Fruit fly (Drosophila melanogaster) ovary, adult (tissue): ENCODE data around the gene gpp.

Source experiments
- CG17801 ChIP-seq: fragments of 200-800 bp; optimal IDR thresholded peaks from 2 replicates; lab custom pipeline; 2019; ENCODE audit warnings: missing biosample characterization, mild to moderate bottlenecking, missing genetic modification characterization, moderate library complexity; ENCODE audit not compliant: partially characterized antibody

Gene gpp

DNA sequence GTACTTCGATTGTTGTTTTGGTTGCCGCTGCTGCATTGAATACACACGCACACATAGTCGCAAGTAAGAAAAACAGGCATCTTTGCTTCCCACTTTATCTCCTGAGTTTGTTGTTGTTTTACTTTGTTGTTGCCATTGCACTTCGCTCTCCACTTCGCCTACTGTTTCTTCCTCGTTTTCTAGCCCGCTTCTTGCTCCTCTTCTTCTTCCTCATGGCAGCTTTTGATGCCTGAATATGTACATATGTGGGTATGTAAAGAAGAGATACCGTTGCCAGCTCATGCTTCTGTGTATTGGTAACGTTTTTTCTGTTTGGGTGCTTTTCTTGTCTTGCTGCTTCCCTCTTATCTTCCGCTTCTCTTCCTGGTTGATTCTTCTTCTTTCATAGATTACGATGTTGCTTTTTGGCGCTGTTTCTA is 2.5 kb downstream of the gpp start:
- no peak for TF ChIP-seq CG17801 (GFP tag; lab: Kevin White, UChicago)

- peak; percentile 16 for TF ChIP-seq CG17801 (GFP tag; lab: Kevin White, UChicago)
These were observed 4.0 kb downstream of the gpp start for dm6 chr3R:6410412-6411225.

- TF ChIP-seq CG17801 (GFP tag; lab: Kevin White, UChicago): no peak
These were observed 5.0 kb downstream of the gpp start for dm6 chr3R:6411454-6412204.

DNA sequence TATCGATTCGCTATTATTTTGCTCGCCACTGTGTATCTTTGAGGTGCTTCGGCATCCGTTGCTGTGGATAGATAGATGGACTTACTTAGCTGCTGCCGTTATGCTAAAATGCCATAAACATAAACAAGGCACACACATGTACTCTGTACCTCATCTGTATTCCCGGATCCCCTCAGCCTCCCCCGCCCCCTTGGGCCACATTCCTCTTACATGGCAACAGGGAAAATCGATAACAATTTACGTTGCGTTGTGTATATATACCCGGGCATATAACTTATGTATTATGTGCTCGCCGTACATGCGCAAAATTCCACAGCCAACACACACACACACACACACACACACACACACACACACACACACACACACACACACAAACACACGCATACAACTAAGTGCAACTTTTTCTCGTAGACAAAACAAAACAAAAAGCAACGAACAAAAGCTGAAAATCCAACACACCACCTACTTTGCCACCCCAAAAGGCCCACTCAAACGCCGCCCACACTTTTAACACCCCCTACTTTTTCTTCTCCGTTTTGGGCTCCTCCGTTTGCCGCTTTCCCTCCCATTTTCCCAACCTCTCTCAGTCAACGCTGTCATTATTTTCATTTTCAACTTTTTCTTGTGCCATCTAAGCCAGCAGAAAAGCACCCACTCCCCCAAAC is 7.2 kb downstream of the gpp start:
- no peak for TF ChIP-seq CG17801 (GFP tag; lab: Kevin White, UChicago)

DNA sequence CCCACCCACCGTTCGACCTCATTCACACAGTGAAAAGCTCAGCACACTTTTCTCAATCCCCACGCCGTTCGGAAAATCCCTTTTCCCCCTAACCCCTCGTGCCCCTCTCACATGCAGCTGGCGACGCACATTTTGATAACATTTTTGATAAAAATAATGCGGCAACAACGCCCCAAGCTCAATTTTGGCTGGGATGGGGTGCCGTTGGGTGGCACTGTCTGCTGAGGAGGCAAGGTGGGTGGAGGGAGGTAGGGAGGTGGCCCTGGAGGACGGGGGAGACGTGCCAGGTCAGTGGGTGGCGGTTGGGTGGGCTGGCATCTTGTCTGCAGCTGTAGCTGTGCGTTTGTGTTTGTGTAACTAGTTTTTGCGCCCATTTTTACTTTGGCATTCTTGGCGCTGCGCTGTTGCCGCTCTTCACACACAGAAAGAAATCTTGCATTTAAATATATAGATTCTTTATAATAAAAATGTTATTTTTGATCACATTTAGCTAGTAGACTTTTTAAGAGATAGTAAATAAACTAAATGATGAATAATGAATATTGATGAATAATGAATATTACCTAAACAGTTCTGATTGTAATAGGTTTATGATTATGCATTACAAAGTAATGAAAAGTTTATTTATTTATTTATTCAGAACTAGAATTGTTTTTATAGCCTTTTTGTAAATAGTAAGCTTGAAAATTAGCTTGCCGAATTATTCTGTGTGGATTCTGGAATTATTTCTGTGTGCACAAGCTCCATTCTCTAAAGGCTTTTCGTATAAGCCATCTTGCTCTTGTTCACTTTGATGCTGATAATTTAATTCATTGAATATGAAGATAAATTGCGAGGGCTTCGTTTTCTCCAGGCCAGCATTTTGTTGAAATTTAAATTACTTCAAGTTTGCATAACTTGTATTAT is 8.0 kb downstream of the gpp start:
- no peak for TF ChIP-seq CG17801 (GFP tag; lab: Kevin White, UChicago)

- TF ChIP-seq CG17801 (GFP tag; lab: Kevin White, UChicago): no peak
These were observed 9.6 kb downstream of the gpp start for dm6 chr3R:6416242-6416641.

dm6 chr3R:6419103-6419502 is 12.4 kb downstream of the gpp start:
- TF ChIP-seq CG17801 (GFP tag; lab: Kevin White, UChicago): no peak

- no peak for TF ChIP-seq CG17801 (GFP tag; lab: Kevin White, UChicago)
These were observed 13.3 kb downstream of the gpp start for dm6 chr3R:6419942-6420341.

- TF ChIP-seq CG17801 (GFP tag; lab: Kevin White, UChicago): no peak
These were observed 14.6 kb downstream of the gpp start for dm6 chr3R:6421263-6421662.

- TF ChIP-seq CG17801 (GFP tag; lab: Kevin White, UChicago): no peak
These were observed 15.1 kb downstream of the gpp start for dm6 chr3R:6421712-6422141.

DNA sequence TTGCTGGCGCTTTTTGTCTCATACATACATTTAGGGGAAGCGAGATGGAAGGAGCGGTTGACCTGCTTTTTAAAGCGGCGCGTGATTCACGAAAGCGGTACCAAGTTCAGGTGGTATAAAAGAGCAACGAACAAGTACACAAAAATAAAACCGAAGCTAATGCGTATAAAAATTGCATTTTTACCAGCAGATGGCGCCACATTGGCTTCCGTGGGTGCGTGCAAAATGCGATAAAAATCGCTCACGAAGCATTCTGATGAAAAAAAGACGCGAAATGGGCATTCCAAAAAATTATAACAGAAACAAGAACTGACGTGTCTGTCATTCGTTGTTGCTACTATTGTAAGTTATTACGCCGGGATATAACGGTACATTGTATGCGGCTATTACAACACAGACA is 16.5 kb downstream of the gpp start:
- no peak for TF ChIP-seq CG17801 (GFP tag; lab: Kevin White, UChicago)

- peak; percentile 69 for TF ChIP-seq CG17801 (GFP tag; lab: Kevin White, UChicago)
These were observed 17.4 kb downstream of the gpp start for dm6 chr3R:6423984-6424602.

dm6 chr3R:6425454-6426156 is 18.9 kb downstream of the gpp start:
- TF ChIP-seq CG17801 (GFP tag; lab: Kevin White, UChicago): no peak
